Worm (Caenorhabditis elegans) whole organism, young adult: Measurements from ENCODE around the gene rfc-1.

Experiments
- F49E8.2 ChIP-seq: sonication (generic microtip); optimal IDR thresholded peaks from 3 replicates; lab custom pipeline; 2017; ENCODE audit warnings: missing genetic modification characterization, mild to moderate bottlenecking, missing compliant biosample characterization, antibody characterized with exemption, moderate library complexity; ENCODE audit not compliant: insufficient read depth
- aptf-3 ChIP-seq: fragments of 200-800 bp; sonication (Bioruptor generic); IDR thresholded peaks from 2 replicates; pipeline ENCODE4 v1.3.6; 2022; ENCODE audit warnings: missing genetic modification characterization, missing compliant biosample characterization
- bed-1 ChIP-seq: fragments of 200-800 bp; sonication (Bioruptor generic); IDR thresholded peaks from 2 replicates; pipeline ENCODE4 v1.3.6; 2022; ENCODE audit warnings: missing genetic modification reagents, missing genetic modification characterization, missing compliant biosample characterization
- dpl-1 ChIP-seq: fragments of 150-350 bp; optimal IDR thresholded peaks from 2 replicates; lab custom pipeline; 2014; ENCODE audit warnings: missing biosample characterization, missing genetic modification reagents, missing genetic modification characterization
- efl-1 ChIP-seq: fragments of 150-350 bp; optimal IDR thresholded peaks from 2 replicates; lab custom pipeline; 2014; ENCODE audit warnings: missing biosample characterization, missing genetic modification reagents, missing genetic modification characterization
- ets-4 ChIP-seq: fragments of 200-800 bp; sonication (Bioruptor generic); optimal IDR thresholded peaks from 2 replicates; lab custom pipeline; 2018; ENCODE audit warnings: mild to moderate bottlenecking, missing genetic modification characterization, missing compliant biosample characterization
- hrde-1 ChIP-seq: sonication (generic microtip); optimal IDR thresholded peaks from 2 replicates; lab custom pipeline; 2016; ENCODE audit warnings: missing genetic modification characterization, mild to moderate bottlenecking, missing compliant biosample characterization, moderate library complexity, missing genotype, missing genetic modification reagents, borderline replicate concordance
- pha-4 ChIP-seq: fragments of 150-350 bp; sonication (generic microtip); optimal IDR thresholded peaks from 2 replicates; lab custom pipeline; 2014; ENCODE audit warnings: missing biosample characterization, missing genetic modification reagents, missing genetic modification characterization
- unc-130 ChIP-seq: sonication (generic microtip); optimal IDR thresholded peaks from 2 replicates; lab custom pipeline; 2016; ENCODE audit warnings: missing genetic modification reagents, missing genetic modification characterization, missing compliant biosample characterization

- TF ChIP-seq bed-1 (GFP tag; lab: Robert Waterston, UW) (no peak), F49E8.2 (tag; lab: Kevin White, UChicago) (no peak), ets-4 (no peak), efl-1 (GFP tag; lab: Kevin White, UChicago) (no peak), hrde-1 (tag; lab: Kevin White, UChicago) (no peak), unc-130 (GFP tag; lab: Kevin White, UChicago) (no peak), dpl-1 (GFP tag; lab: Kevin White, UChicago) (no peak), aptf-3 (GFP tag; lab: Robert Waterston, UW) (no peak), pha-4 (tag; lab: Kevin White, UChicago) (no peak)
These were observed 42.0 kb downstream of the rfc-1 start for ce11 chrV:14603755-14604154.
